Worm (Caenorhabditis elegans): ENCODE data around the gene cdk-12.

Gene cdk-12

ce11 chrIII:4300989-4301498, 31.7 kb upstream of the cdk-12 start, which contains the start of gene R10E4.11:
TSS of gene R10E4.11 (minus strand) at chrIII:4301039.
- TF ChIP-seq pes-1 (GFP tag; IDR thresholded peaks at IDR 0.05) = no peak

ce11 chrIII:4302293-4302692, 30.5 kb upstream of the cdk-12 start, which contains the start of gene R10E4.9:
TSS of gene R10E4.9 (minus strand) at chrIII:4302393.
- TF ChIP-seq hnd-1 (tag; optimal IDR thresholded peaks at IDR 0.05) (no peak), tra-4 (tag; optimal IDR thresholded peaks at IDR 0.05) (no peak)

ce11 chrIII:4302780-4303179, 30.0 kb upstream of the cdk-12 start:
- TF ChIP-seq flt-1 (GFP tag; IDR thresholded peaks at IDR 0.05) (no peak), ceh-36 (tag; optimal IDR thresholded peaks at IDR 0.05) (no peak), hmbx-1 (tag; optimal IDR thresholded peaks at IDR 0.05) (no peak), sea-1 (GFP tag; conservative IDR thresholded peaks at IDR 0.05) (no peak), aly-1 (tag; optimal IDR thresholded peaks at IDR 0.05) (no peak), pes-1 (GFP tag; IDR thresholded peaks at IDR 0.05) (no peak), F13C5.2 (tag; optimal IDR thresholded peaks at IDR 0.05) (no peak), ama-1 (optimal IDR thresholded peaks at IDR 0.05) (no peak), hmg-4 (GFP tag; optimal IDR thresholded peaks at IDR 0.05) (no peak), B0310.2 (tag; optimal IDR thresholded peaks at IDR 0.05) (no peak), tbx-37 (GFP tag; conservative IDR thresholded peaks at IDR 0.05) (no peak), tbx-11 (GFP tag; IDR thresholded peaks at IDR 0.05) (no peak), tra-4 (tag; optimal IDR thresholded peaks at IDR 0.05) (no peak), ceh-13 (GFP tag; optimal IDR thresholded peaks at IDR 0.05) (no peak), scrt-1 (GFP tag; IDR thresholded peaks at IDR 0.05) (no peak), hnd-1 (tag; optimal IDR thresholded peaks at IDR 0.05) (no peak)

- TF ChIP-seq tra-4 (tag; optimal IDR thresholded peaks at IDR 0.05) = no peak
- TF ChIP-seq hmg-4 (GFP tag; optimal IDR thresholded peaks at IDR 0.05) = no peak
- TF ChIP-seq hmbx-1 (tag; optimal IDR thresholded peaks at IDR 0.05) = no peak
Observed at ce11 chrIII:4309303-4309702, 23.5 kb upstream of the cdk-12 start.

- TF ChIP-seq B0310.2 (tag; optimal IDR thresholded peaks at IDR 0.05) (no peak), pes-1 (GFP tag; IDR thresholded peaks at IDR 0.05) (no peak), sea-1 (GFP tag; conservative IDR thresholded peaks at IDR 0.05) (no peak), flt-1 (GFP tag; IDR thresholded peaks at IDR 0.05) (no peak), hmg-4 (GFP tag; optimal IDR thresholded peaks at IDR 0.05) (no peak), ceh-36 (tag; optimal IDR thresholded peaks at IDR 0.05) (no peak), hmbx-1 (tag; optimal IDR thresholded peaks at IDR 0.05) (no peak), aly-1 (tag; optimal IDR thresholded peaks at IDR 0.05) (no peak), ceh-13 (GFP tag; optimal IDR thresholded peaks at IDR 0.05) (no peak), tbx-11 (GFP tag; IDR thresholded peaks at IDR 0.05) (no peak), tra-4 (tag; optimal IDR thresholded peaks at IDR 0.05) (no peak), ama-1 (optimal IDR thresholded peaks at IDR 0.05) (no peak), hnd-1 (tag; optimal IDR thresholded peaks at IDR 0.05) (no peak), F13C5.2 (tag; optimal IDR thresholded peaks at IDR 0.05) (no peak), scrt-1 (GFP tag; IDR thresholded peaks at IDR 0.05) (no peak)
Observed at ce11 chrIII:4313061-4313962, 19.5 kb upstream of the cdk-12 start, which contains the start of the genes evl-14 and dcn-1. TSS of gene evl-14 (minus strand) at chrIII:4313128. TSS of gene dcn-1 (plus strand) at chrIII:4313912.

ce11 chrIII:4314502-4314901, 18.3 kb upstream of the cdk-12 start:
- TF ChIP-seq tbx-37 (GFP tag; conservative IDR thresholded peaks at IDR 0.05) = no peak
- TF ChIP-seq ama-1 (optimal IDR thresholded peaks at IDR 0.05) = no peak
- no peak for TF ChIP-seq scrt-1 (GFP tag; IDR thresholded peaks at IDR 0.05)
- TF ChIP-seq ceh-13 (GFP tag; optimal IDR thresholded peaks at IDR 0.05) = no peak
- no peak for TF ChIP-seq aly-1 (tag; optimal IDR thresholded peaks at IDR 0.05)
- TF ChIP-seq F13C5.2 (tag; optimal IDR thresholded peaks at IDR 0.05) = no peak
- TF ChIP-seq ceh-36 (tag; optimal IDR thresholded peaks at IDR 0.05) = no peak

- TF ChIP-seq sea-1 (GFP tag; conservative IDR thresholded peaks at IDR 0.05) (no peak), B0310.2 (tag; optimal IDR thresholded peaks at IDR 0.05) (no peak), F13C5.2 (tag; optimal IDR thresholded peaks at IDR 0.05) (no peak), scrt-1 (GFP tag; IDR thresholded peaks at IDR 0.05) (no peak), tbx-11 (GFP tag; IDR thresholded peaks at IDR 0.05) (no peak), tbx-37 (GFP tag; conservative IDR thresholded peaks at IDR 0.05) (no peak), hmbx-1 (tag; optimal IDR thresholded peaks at IDR 0.05) (no peak), hmg-4 (GFP tag; optimal IDR thresholded peaks at IDR 0.05) (no peak), ceh-13 (GFP tag; optimal IDR thresholded peaks at IDR 0.05) (no peak), aly-1 (tag; optimal IDR thresholded peaks at IDR 0.05) (no peak), flt-1 (GFP tag; IDR thresholded peaks at IDR 0.05) (no peak), ama-1 (optimal IDR thresholded peaks at IDR 0.05) (no peak), ceh-36 (tag; optimal IDR thresholded peaks at IDR 0.05) (no peak), pes-1 (GFP tag; IDR thresholded peaks at IDR 0.05) (no peak), tra-4 (tag; optimal IDR thresholded peaks at IDR 0.05) (no peak), hnd-1 (tag; optimal IDR thresholded peaks at IDR 0.05) (no peak), ets-7 (tag; optimal IDR thresholded peaks at IDR 0.05) (no peak)
Observed at ce11 chrIII:4317065-4317752, 15.6 kb upstream of the cdk-12 start, which contains the start of gene tag-131. TSS of gene tag-131 (plus strand) at chrIII:4317702.

Data from whole organism, early embryonic.